Fruit fly (Drosophila melanogaster) whole organism, embryonic: Measurements from ENCODE around the gene Lasp.

Source experiments
- B-H2 ChIP-seq: fragments of 200-800 bp; sonication (Bioruptor generic); optimal IDR thresholded peaks from 2 replicates; lab custom pipeline; 2018; ENCODE audit warnings: missing biosample characterization, mild to moderate bottlenecking, missing genetic modification characterization
- CG10321 ChIP-seq: fragments of 200-800 bp; sonication (Bioruptor generic); IDR thresholded peaks from 2 replicates; pipeline ENCODE4 v1.3.6; 2022; ENCODE audit warnings: missing biosample characterization, missing genetic modification characterization
- CG11247 ChIP-seq: fragments of 200-800 bp; sonication (Bioruptor generic); IDR thresholded peaks from 2 replicates; pipeline ENCODE4 v1.3.6; 2022; ENCODE audit warnings: missing biosample characterization, missing genetic modification characterization
- CG11456 ChIP-seq: fragments of 200-800 bp; sonication (Bioruptor generic); IDR thresholded peaks from 3 replicates; pipeline ENCODE4 v1.3.6; 2022; ENCODE audit warnings: missing biosample characterization, missing genetic modification characterization
- CG12071 ChIP-seq: fragments of 200-800 bp; sonication (Bioruptor generic); optimal IDR thresholded peaks from 3 replicates; lab custom pipeline; 2018; ENCODE audit warnings: missing biosample characterization, mild to moderate bottlenecking, missing genetic modification characterization
- CG1233 ChIP-seq: fragments of 200-800 bp; sonication (Bioruptor generic); optimal IDR thresholded peaks from 4 replicates; lab custom pipeline; 2018; ENCODE audit warnings: missing biosample characterization, mild to moderate bottlenecking, missing genetic modification characterization
- CG14014 ChIP-seq: fragments of 200-800 bp; sonication (Bioruptor generic); IDR thresholded peaks from 2 replicates; pipeline ENCODE4 v1.3.6; 2022; ENCODE audit warnings: missing biosample characterization, missing genetic modification characterization
- CG14710 ChIP-seq: fragments of 200-800 bp; sonication (Bioruptor generic); optimal IDR thresholded peaks from 3 replicates; lab custom pipeline; 2019; ENCODE audit warnings: missing biosample characterization, mild to moderate bottlenecking, missing genetic modification characterization, moderate library complexity
- CG17359 ChIP-seq: fragments of 200-800 bp; sonication (Bioruptor generic); optimal IDR thresholded peaks from 3 replicates; lab custom pipeline; 2018; ENCODE audit warnings: missing biosample characterization, mild to moderate bottlenecking, missing genetic modification characterization, moderate library complexity
- CG1832 ChIP-seq: fragments of 200-800 bp; sonication (Bioruptor generic); optimal IDR thresholded peaks from 2 replicates; lab custom pipeline; 2017; ENCODE audit warnings: missing biosample characterization, mild to moderate bottlenecking, missing genetic modification characterization, inconsistent platforms
- CG42726 ChIP-seq: fragments of 200-800 bp; sonication (Bioruptor generic); IDR thresholded peaks from 2 replicates; pipeline ENCODE4 v1.3.6; 2022; ENCODE audit warnings: missing biosample characterization, missing genetic modification characterization; ENCODE audit not compliant: partially characterized antibody
- CG4360 ChIP-seq: fragments of 200-800 bp; sonication (Bioruptor generic); IDR thresholded peaks from 2 replicates; pipeline ENCODE4 v1.3.6; 2022; ENCODE audit warnings: missing biosample characterization, missing genetic modification characterization
- CG6791 ChIP-seq: fragments of 200-800 bp; sonication (Bioruptor generic); IDR thresholded peaks from 3 replicates; pipeline ENCODE4 v1.3.6; 2022; ENCODE audit warnings: missing biosample characterization, missing genetic modification characterization; ENCODE audit not compliant: partially characterized antibody
- CG7556 ChIP-seq: fragments of 200-800 bp; sonication (Bioruptor generic); optimal IDR thresholded peaks from 2 replicates; lab custom pipeline; 2017; ENCODE audit warnings: missing biosample characterization, mild to moderate bottlenecking, missing genetic modification characterization
- CG7745 ChIP-seq: fragments of 200-800 bp; sonication (Bioruptor generic); optimal IDR thresholded peaks from 2 replicates; lab custom pipeline; 2018; ENCODE audit warnings: missing biosample characterization, mild to moderate bottlenecking, missing genetic modification characterization, moderate library complexity
- CG8290 ChIP-seq, 3 experiments: fragments of 200-800 bp; sonication (Bioruptor generic); optimal IDR thresholded peaks; 2 replicates each; lab custom pipeline; 2016 to 2019; ENCODE audit warnings: missing biosample characterization in 3 of 3, missing genetic modification characterization in 3 of 3, mild to moderate bottlenecking in 2 of 3, moderate library complexity in 1 of 3
- CG8388 ChIP-seq: fragments of 200-800 bp; sonication (Bioruptor generic); optimal IDR thresholded peaks from 2 replicates; lab custom pipeline; 2019; ENCODE audit warnings: missing biosample characterization, mild to moderate bottlenecking, missing genetic modification characterization, moderate library complexity
- CG9797 ChIP-seq: fragments of 200-800 bp; sonication (Bioruptor generic); optimal IDR thresholded peaks from 3 replicates; lab custom pipeline; 2018; ENCODE audit warnings: missing biosample characterization, mild to moderate bottlenecking, missing genetic modification characterization
- CG9932 ChIP-seq: fragments of 200-800 bp; sonication (Bioruptor generic); IDR thresholded peaks from 2 replicates; pipeline ENCODE4 v1.3.6; 2022; ENCODE audit warnings: missing biosample characterization, missing genetic modification characterization
- D ChIP-seq, 2 experiments: fragments of 200-800 bp in 1 of 2; fragments of >200 bp in 1 of 2; sonication (Bioruptor generic) in 1 of 2; optimal IDR thresholded peaks; 2 replicates in 1 of 2; 3 replicates in 1 of 2; lab custom pipeline; 2017; ENCODE audit warnings: mild to moderate bottlenecking in 1 of 2, missing biosample characterization in 1 of 2, missing genetic modification characterization in 1 of 2, missing genetic modification reagents in 1 of 2
- Dbx ChIP-seq: fragments of 200-800 bp; sonication (Bioruptor generic); IDR thresholded peaks from 3 replicates; pipeline ENCODE4 v1.3.6; 2022; ENCODE audit warnings: missing biosample characterization, missing genetic modification characterization
- Deaf1 ChIP-seq: fragments of 200-800 bp; optimal IDR thresholded peaks from 3 replicates; lab custom pipeline; 2019; ENCODE audit warnings: missing biosample characterization, mild to moderate bottlenecking, missing genetic modification characterization, moderate library complexity
- Dref ChIP-seq: fragments of 200-800 bp; sonication (Bioruptor generic); IDR thresholded peaks from 2 replicates; pipeline ENCODE4 v1.3.6; 2022; ENCODE audit warnings: missing biosample characterization, missing genetic modification characterization
- Ets65A ChIP-seq: fragments of 200-800 bp; sonication (Bioruptor generic); peaks from one replicate; lab custom pipeline; 2016; ENCODE audit warnings: missing biosample characterization, missing genetic modification characterization
- Gug ChIP-seq: fragments of 200-800 bp; sonication (Bioruptor generic); IDR thresholded peaks from 4 replicates; pipeline ENCODE4 v1.3.6; 2022; ENCODE audit warnings: missing biosample characterization, missing genetic modification characterization
- MBD-R2 ChIP-seq: fragments of 200-800 bp; sonication (Bioruptor generic); IDR thresholded peaks from 2 replicates; pipeline ENCODE4 v1.3.6; 2022; ENCODE audit warnings: missing biosample characterization, missing genetic modification characterization
- MESR4 ChIP-seq: fragments of 200-800 bp; sonication (Bioruptor generic); optimal IDR thresholded peaks from 2 replicates; lab custom pipeline; 2018; ENCODE audit warnings: missing biosample characterization, mild to moderate bottlenecking, missing genetic modification characterization, moderate library complexity
- Opbp ChIP-seq: fragments of 200-800 bp; sonication (Bioruptor generic); IDR thresholded peaks from 3 replicates; pipeline ENCODE4 v1.3.6; 2022; ENCODE audit warnings: missing biosample characterization, missing genetic modification characterization; ENCODE audit not compliant: partially characterized antibody
- Sox102F ChIP-seq: fragments of 200-800 bp; sonication (Bioruptor generic); optimal IDR thresholded peaks from 2 replicates; lab custom pipeline; 2018; ENCODE audit warnings: missing biosample characterization, mild to moderate bottlenecking, missing genetic modification characterization, moderate library complexity
- cg ChIP-seq: fragments of 200-800 bp; sonication (Bioruptor generic); optimal IDR thresholded peaks from 3 replicates; lab custom pipeline; 2019; ENCODE audit warnings: missing biosample characterization, mild to moderate bottlenecking, missing genetic modification characterization, moderate library complexity
- chn ChIP-seq: fragments of 200-800 bp; sonication (Bioruptor generic); optimal IDR thresholded peaks from 2 replicates; lab custom pipeline; 2016; ENCODE audit warnings: missing biosample characterization, missing genetic modification characterization
- ewg ChIP-seq: fragments of 200-800 bp; sonication (Bioruptor generic); optimal IDR thresholded peaks from 3 replicates; lab custom pipeline; 2017; ENCODE audit warnings: mild to moderate bottlenecking, missing biosample characterization, missing genetic modification reagents, missing genetic modification characterization
- fu2 ChIP-seq: fragments of 200-800 bp; sonication (Bioruptor generic); optimal IDR thresholded peaks from 2 replicates; lab custom pipeline; 2016; ENCODE audit warnings: missing biosample characterization, missing genetic modification characterization
- hkb ChIP-seq, 2 experiments: fragments of 200-800 bp in 1 of 2; fragments of >200 bp in 1 of 2; sonication (Bioruptor generic) in 1 of 2; IDR thresholded peaks in 1 of 2; optimal IDR thresholded peaks in 1 of 2; 2 replicates each; pipeline versions ENCODE4 v1.3.6 to Lab custom; 2017 to 2022; ENCODE audit warnings: missing biosample characterization in 1 of 2, missing genetic modification characterization in 1 of 2
- lola ChIP-seq, 3 experiments: fragments of >200 bp in 2 of 3; fragments of 200-800 bp in 1 of 3; sonication (Bioruptor generic) in 1 of 3; optimal IDR thresholded peaks; 2 replicates each; lab custom pipeline; 2017 to 2019; ENCODE audit warnings: missing biosample characterization in 3 of 3, missing genetic modification characterization in 3 of 3, mild to moderate bottlenecking in 1 of 3, moderate library complexity in 1 of 3
- nerfin-1 ChIP-seq: fragments of 200-800 bp; sonication (Bioruptor generic); optimal IDR thresholded peaks from 3 replicates; lab custom pipeline; 2019; ENCODE audit warnings: missing biosample characterization, mild to moderate bottlenecking, missing genetic modification characterization, moderate library complexity
- nerfin-2 ChIP-seq: fragments of 200-800 bp; sonication (Bioruptor generic); IDR thresholded peaks from 2 replicates; pipeline ENCODE4 v1.3.6; 2022; ENCODE audit warnings: missing biosample characterization, missing genetic modification characterization; ENCODE audit not compliant: partially characterized antibody
- nmo ChIP-seq: fragments of 200-800 bp; sonication (Bioruptor generic); optimal IDR thresholded peaks from 2 replicates; lab custom pipeline; 2018; ENCODE audit warnings: missing biosample characterization, mild to moderate bottlenecking, missing genetic modification characterization, moderate library complexity
- onecut ChIP-seq: fragments of 200-800 bp; sonication (Bioruptor generic); IDR thresholded peaks from 2 replicates; pipeline ENCODE4 v1.3.6; 2022; ENCODE audit warnings: missing biosample characterization, missing genetic modification characterization
- pros ChIP-seq: fragments of 200-800 bp; sonication (Bioruptor generic); optimal IDR thresholded peaks from 3 replicates; lab custom pipeline; 2019; ENCODE audit warnings: missing biosample characterization, mild to moderate bottlenecking, missing genetic modification characterization, moderate library complexity
- pzg ChIP-seq: fragments of 200-800 bp; sonication (Bioruptor generic); optimal IDR thresholded peaks from 3 replicates; lab custom pipeline; 2018; ENCODE audit warnings: missing biosample characterization, mild to moderate bottlenecking, missing genetic modification characterization, moderate library complexity
- scrt ChIP-seq: fragments of 200-800 bp; sonication (Bioruptor generic); optimal IDR thresholded peaks from 2 replicates; lab custom pipeline; 2018; ENCODE audit warnings: missing biosample characterization, mild to moderate bottlenecking, missing genetic modification characterization, moderate library complexity
- zen ChIP-seq: fragments of 200-800 bp; sonication (Bioruptor generic); optimal IDR thresholded peaks from 3 replicates; lab custom pipeline; 2018; ENCODE audit warnings: missing biosample characterization, mild to moderate bottlenecking, missing genetic modification characterization, moderate library complexity

Lasp gene

DNA sequence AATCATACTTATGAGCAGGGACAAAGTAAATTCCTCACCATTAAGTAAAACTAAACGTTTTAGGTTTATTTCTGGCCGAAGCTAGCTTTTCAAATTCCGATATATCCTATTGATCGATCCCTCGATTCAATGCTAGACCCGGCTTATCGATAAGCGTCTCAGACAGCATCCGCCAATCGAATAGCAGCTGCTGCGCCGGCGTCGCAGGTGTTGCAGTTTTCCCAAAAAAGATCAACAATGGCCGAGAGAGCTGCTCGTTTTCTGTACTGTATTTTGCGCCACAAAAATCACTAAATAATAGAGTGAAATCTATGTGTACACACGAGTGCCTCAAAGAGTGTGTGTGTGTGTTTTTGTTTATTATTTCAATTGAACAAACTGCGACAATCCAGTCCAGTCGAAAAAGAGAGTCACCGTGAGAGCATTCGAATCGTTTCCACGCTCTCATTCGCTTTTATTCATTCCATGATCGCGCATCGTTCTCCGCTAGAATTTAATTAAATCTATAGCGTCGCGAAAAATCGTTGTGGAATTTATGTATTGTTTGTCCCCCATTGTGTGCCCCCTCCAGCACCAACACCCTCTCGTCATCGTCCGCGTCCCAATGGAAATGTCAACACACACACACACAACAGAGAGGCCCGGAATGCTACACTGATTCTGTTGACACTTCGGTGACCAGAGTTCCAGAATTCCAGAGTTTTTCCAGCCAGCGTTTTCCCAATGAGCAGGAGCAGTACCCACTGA is 2.1 kb upstream of the Lasp start (continued):
- TF ChIP-seq nmo (no peak), fu2 (no peak), CG11456 (GFP tag; lab: Robert Waterston, UW) (no peak), B-H2 (GFP tag; lab: Kevin White, UChicago) (no peak), pzg (GFP tag; lab: Kevin White, UChicago) (peak; percentile 19), CG1233 (GFP tag; lab: Kevin White, UChicago) (no peak)

DNA sequence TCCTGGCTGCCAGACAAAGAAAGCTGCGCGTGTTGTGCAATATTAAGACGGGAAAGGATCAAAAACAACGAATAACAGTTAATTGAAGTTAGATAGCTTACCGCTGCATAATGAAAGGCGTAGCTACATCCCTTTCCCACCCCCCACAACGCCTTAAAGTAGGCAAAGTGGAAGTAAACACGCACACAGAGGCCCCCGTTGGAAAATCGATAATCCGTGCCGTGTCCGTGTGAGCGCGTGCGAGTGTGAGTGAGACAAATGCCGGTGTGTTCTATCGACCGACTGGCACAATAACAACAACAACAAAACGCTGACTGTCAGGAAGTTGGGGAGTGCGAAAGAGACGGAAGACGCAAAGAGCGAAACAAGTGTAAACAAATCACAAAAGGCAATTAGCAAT is 894 bp upstream of the Lasp start:
- TF ChIP-seq lola (GFP tag; optimal IDR thresholded peaks at IDR 0.05; lab: Kevin White, UChicago) (no peak), Ets65A (GFP tag; lab: Kevin White, UChicago) (peak; percentile 82), CG8388 (GFP tag; lab: Kevin White, UChicago) (no peak), CG9797 (no peak), MESR4 (GFP tag; lab: Kevin White, UChicago) (peak; percentile 12), onecut (GFP tag; lab: Robert Waterston, UW) (peak; percentile 100), CG10321 (GFP tag; lab: Robert Waterston, UW) (peak; percentile 11; the same call in 1 of the 2 replicates), pros (peak; percentile 40), CG6791 (GFP tag; lab: Robert Waterston, UW) (0 out of 3 replicates have a peak, but pooled peaks have one; percentile 42), MBD-R2 (GFP tag; lab: Robert Waterston, UW) (peak; percentile 56; the same call in 1 of the 2 replicates), nerfin-2 (0 out of 2 replicates have a peak, but pooled peaks have one; percentile 11), CG12071 (no peak), Opbp (GFP tag; lab: Robert Waterston, UW) (no peak), CG4360 (GFP tag; lab: Robert Waterston, UW) (peak; percentile 97), hkb (optimal IDR thresholded peaks at IDR 0.05; lab: Kevin White, UChicago) (peak; percentile 25), hkb (GFP tag; IDR thresholded peaks at IDR 0.05; lab: Robert Waterston, UW) (no peak), CG8290 (GFP tag; optimal IDR thresholded peaks at IDR 0.05; lab: Kevin White, UChicago) (peak; percentile 60), CG8290 (tag; optimal IDR thresholded peaks at IDR 0.05; lab: Kevin White, UChicago) (peak in 1 of 2 experiments; percentile 97), cg (GFP tag; lab: Kevin White, UChicago) (peak; percentile 82), zen (tag; lab: Kevin White, UChicago) (peak; percentile 35), CG1832 (peak; percentile 64), CG7745 (tag; lab: Kevin White, UChicago) (no peak), scrt (no peak), Dref (0 out of 2 replicates have a peak, but pooled peaks have one; percentile 11), chn (GFP tag; lab: Kevin White, UChicago) (peak; percentile 11), nerfin-1 (tag; lab: Kevin White, UChicago) (peak; percentile 66)

DNA sequence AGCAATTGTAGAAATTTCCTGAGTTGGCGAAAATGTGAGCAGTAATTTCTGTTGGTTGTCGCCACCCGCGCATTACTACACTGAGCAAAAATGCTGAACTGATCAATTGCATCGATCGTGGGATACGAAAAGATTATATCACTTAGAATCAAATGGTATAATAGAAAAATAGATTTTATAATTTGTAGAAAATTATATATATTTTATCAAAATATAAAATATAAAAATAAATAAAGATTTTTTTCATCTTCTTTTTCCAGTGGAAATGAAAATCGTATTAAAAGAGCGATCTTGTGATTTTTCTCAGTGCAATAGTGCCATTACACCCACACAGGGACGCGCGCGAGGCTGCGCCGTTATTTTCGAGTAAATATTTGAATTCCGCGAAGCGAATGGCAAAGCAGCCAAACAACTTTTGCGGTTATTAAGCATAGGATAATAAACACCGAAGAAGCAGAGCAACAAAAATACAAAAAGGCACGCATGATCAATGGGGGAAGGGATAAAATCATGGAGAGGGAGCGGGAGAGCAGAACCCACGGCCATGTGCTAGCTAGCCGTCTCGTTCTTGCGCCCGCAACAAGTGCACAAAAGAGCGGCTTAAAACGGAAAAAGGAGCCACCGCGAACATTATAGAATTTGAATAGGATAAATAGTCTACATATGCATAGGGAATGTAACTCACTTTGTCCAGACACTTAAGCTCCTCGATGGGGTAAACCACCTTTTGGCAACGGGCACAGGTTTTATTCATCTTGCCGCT is 1.0 kb downstream of the Lasp start:
- TF ChIP-seq CG11247 (no peak), D (optimal IDR thresholded peaks at IDR 0.05; lab: Kevin White, UChicago) (no peak), D (GFP tag; optimal IDR thresholded peaks at IDR 0.05; lab: Kevin White, UChicago) (peak; percentile 26), Gug (peak; percentile 45; the same call in 1 of the 4 replicates), CG9932 (GFP tag; lab: Robert Waterston, UW) (peak; percentile 22; the same call in 1 of the 2 replicates), CG42726 (GFP tag; lab: Robert Waterston, UW) (no peak), CG14710 (tag; lab: Kevin White, UChicago) (peak; percentile 19), CG7556 (peak; percentile 54), CG17359 (tag; lab: Kevin White, UChicago) (peak; percentile 66), Sox102F (peak; percentile 12), Deaf1 (tag; lab: Kevin White, UChicago) (peak; percentile 27), Dbx (GFP tag; lab: Robert Waterston, UW) (peak; percentile 75; the same call in 2 of the 3 replicates), ewg (GFP tag; lab: Kevin White, UChicago) (no peak), CG14014 (GFP tag; lab: Robert Waterston, UW) (peak; percentile 38; the same call in 1 of the 2 replicates), CG1233 (GFP tag; lab: Kevin White, UChicago) (no peak)
